Worm (Caenorhabditis elegans) whole organism, late embryonic: ENCODE measurements around the gene F55H2.7.

Experiments
- eyg-1 ChIP-seq: sonication (generic microtip); optimal IDR thresholded peaks from 2 replicates; lab custom pipeline; 2016; ENCODE audit warnings: missing genotype, missing genetic modification characterization, missing compliant biosample characterization
- pha-4 ChIP-seq: fragments of 150-350 bp; optimal IDR thresholded peaks from 2 replicates; lab custom pipeline; 2018; ENCODE audit warnings: missing biosample characterization, missing genetic modification reagents, missing genetic modification characterization

- TF ChIP-seq eyg-1 (tag; lab: Kevin White, UChicago) (no peak), pha-4 (tag; lab: Kevin White, UChicago) (no peak)
Observed at ce11 chrIII:9525252-9525651, 9.2 kb upstream of the F55H2.7 start, which contains the start of gene trpp-3.
